Worm (Caenorhabditis elegans) whole organism, L2 larva: Measurements from ENCODE around the gene acr-8.

Experiments
- ama-1 ChIP-seq: fragments of 150-350 bp; optimal IDR thresholded peaks from 2 replicates; lab custom pipeline; 2018; ENCODE audit warnings: inconsistent platforms
- blmp-1 ChIP-seq: sonication (generic microtip); optimal IDR thresholded peaks from 2 replicates; lab custom pipeline; 2017; ENCODE audit warnings: missing genetic modification characterization, mild to moderate bottlenecking, missing compliant biosample characterization, antibody characterized with exemption, moderate library complexity; ENCODE audit not compliant: insufficient read depth
- ceh-82 ChIP-seq: fragments of 150-350 bp; optimal IDR thresholded peaks from 2 replicates; lab custom pipeline; 2014; ENCODE audit warnings: missing biosample characterization, missing genetic modification characterization
- egl-27 ChIP-seq: sonication (generic microtip); optimal IDR thresholded peaks from 3 replicates; lab custom pipeline; 2017; ENCODE audit warnings: missing biosample characterization, missing genetic modification reagents, missing genetic modification characterization
- lsy-2 ChIP-seq, 2 experiments: fragments of 150-350 bp in 1 of 2; sonication (generic microtip) in 1 of 2; optimal IDR thresholded peaks; 2 replicates each; lab custom pipeline; 2014 to 2017; ENCODE audit warnings: missing biosample characterization in 2 of 2, missing genetic modification characterization in 2 of 2
- mbf-1 ChIP-seq: sonication (generic microtip); optimal IDR thresholded peaks from 2 replicates; lab custom pipeline; 2017; ENCODE audit warnings: missing biosample characterization, missing genetic modification characterization
- nhr-25 ChIP-seq: fragments of 150-350 bp; sonication (generic microtip); optimal IDR thresholded peaks from 3 replicates; lab custom pipeline; 2014; ENCODE audit warnings: missing biosample characterization, missing genetic modification characterization
- nhr-77 ChIP-seq: fragments of 150-350 bp; optimal IDR thresholded peaks from 2 replicates; lab custom pipeline; 2014; ENCODE audit warnings: missing biosample characterization, missing genetic modification characterization
- skn-1 ChIP-seq: sonication (generic microtip); optimal IDR thresholded peaks from 2 replicates; lab custom pipeline; 2017; ENCODE audit warnings: missing biosample characterization, missing genetic modification characterization
- sma-3 ChIP-seq: sonication (generic microtip); optimal IDR thresholded peaks from 2 replicates; lab custom pipeline; 2016; ENCODE audit warnings: missing genetic modification reagents, missing genetic modification characterization, missing compliant biosample characterization
- sma-9 ChIP-seq, 2 experiments: fragments of 150-350 bp in 1 of 2; sonication (generic microtip) in 1 of 2; optimal IDR thresholded peaks; 2 replicates each; lab custom pipeline; 2014 to 2016; ENCODE audit warnings: missing genetic modification characterization in 2 of 2, mild to moderate bottlenecking in 1 of 2, missing biosample characterization in 1 of 2, missing compliant biosample characterization in 1 of 2, missing genetic modification reagents in 1 of 2, moderate library complexity in 1 of 2
- unc-55 ChIP-seq: fragments of 150-350 bp; sonication (generic microtip); optimal IDR thresholded peaks from 3 replicates; lab custom pipeline; 2014; ENCODE audit warnings: missing biosample characterization, missing genetic modification reagents, missing genetic modification characterization

DNA sequence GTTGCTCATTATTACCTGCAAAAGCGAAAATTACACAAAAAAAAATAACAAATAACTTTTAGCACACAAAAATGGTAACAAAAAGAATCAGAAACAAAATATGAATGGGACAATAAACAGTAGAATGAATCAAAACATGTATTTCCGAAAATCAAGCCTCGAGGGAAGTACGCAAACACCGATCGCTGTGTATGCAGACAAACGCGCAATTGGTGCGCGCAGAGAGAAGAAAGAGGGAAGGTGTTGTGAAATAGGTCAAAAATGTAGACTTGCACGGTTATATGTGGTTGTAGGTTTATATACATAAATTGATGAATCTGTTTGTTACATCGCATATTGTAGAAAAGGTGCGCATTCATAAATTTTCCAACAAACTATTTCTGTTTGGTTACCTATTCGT, 7.2 kb downstream of the acr-8 start, which contains the start of gene cdk-11.2:
- TF ChIP-seq egl-27 (tag; lab: Kevin White, UChicago) (no peak), nhr-77 (tag; lab: Kevin White, UChicago) (no peak), mbf-1 (no peak), unc-55 (GFP tag; lab: Kevin White, UChicago) (peak; percentile 90), ama-1 (lab: Kevin White, UChicago) (no peak), lsy-2 (tag; optimal IDR thresholded peaks at IDR 0.05; lab: Kevin White, UChicago) (peak; percentile 34 to 67), blmp-1 (peak; percentile 8), ceh-82 (tag; lab: Kevin White, UChicago) (peak; percentile 6), sma-9 (GFP tag; optimal IDR thresholded peaks at IDR 0.05; lab: Kevin White, UChicago) (peak; percentile 67), sma-9 (tag; optimal IDR thresholded peaks at IDR 0.05; lab: Kevin White, UChicago) (no peak), skn-1 (tag; lab: Kevin White, UChicago) (no peak), nhr-25 (tag; lab: Kevin White, UChicago) (no peak), sma-3 (peak; percentile 60)
